Worm (Caenorhabditis elegans) whole organism, L1 larva: Measurements from ENCODE around the gene rpb-4.

Experiments
- C34B4.2 ChIP-seq: sonication (generic microtip); optimal IDR thresholded peaks from 2 replicates; lab custom pipeline; 2017; ENCODE audit warnings: mild to moderate bottlenecking, missing genetic modification characterization, missing compliant biosample characterization
- F16B12.6 ChIP-seq: fragments of 150-350 bp; optimal IDR thresholded peaks from 2 replicates; lab custom pipeline; 2014; ENCODE audit warnings: missing biosample characterization, missing genetic modification characterization
- aha-1 ChIP-seq: fragments of 150-350 bp; optimal IDR thresholded peaks from 2 replicates; lab custom pipeline; 2014; ENCODE audit warnings: missing biosample characterization, missing genetic modification characterization
- ceh-63 ChIP-seq: fragments of 200-800 bp; sonication (Bioruptor generic); optimal IDR thresholded peaks from 2 replicates; lab custom pipeline; 2018; ENCODE audit warnings: mild to moderate bottlenecking, missing genetic modification characterization, missing compliant biosample characterization
- ceh-82 ChIP-seq, 3 experiments: fragments of 150-350 bp in 1 of 3; sonication (generic microtip) in 2 of 3; optimal IDR thresholded peaks; 2 replicates each; lab custom pipeline; 2014 to 2017; ENCODE audit warnings: missing biosample characterization in 3 of 3, missing genetic modification characterization in 3 of 3
- ces-1 ChIP-seq: fragments of 150-350 bp; optimal IDR thresholded peaks from 2 replicates; lab custom pipeline; 2014; ENCODE audit warnings: missing biosample characterization, missing genetic modification reagents, missing genetic modification characterization
- dpl-1 ChIP-seq, 3 experiments: fragments of 150-350 bp in 2 of 3; sonication (generic microtip) in 1 of 3; optimal IDR thresholded peaks; 2 replicates each; lab custom pipeline; 2014 to 2017; ENCODE audit warnings: missing biosample characterization in 3 of 3, missing genetic modification characterization in 3 of 3, missing genetic modification reagents in 3 of 3
- dsc-1 ChIP-seq: sonication (generic microtip); optimal IDR thresholded peaks from 2 replicates; lab custom pipeline; 2016; ENCODE audit warnings: mild to moderate bottlenecking, missing genetic modification characterization, missing compliant biosample characterization
- efl-1 ChIP-seq, 4 experiments: fragments of 150-350 bp; optimal IDR thresholded peaks in 3 of 4; peaks in 1 of 4; 1 replicate in 1 of 4; 2 replicates in 3 of 4; lab custom pipeline; 2014; ENCODE audit warnings: missing biosample characterization in 2 of 4, missing genetic modification characterization in 2 of 4, missing genetic modification reagents in 2 of 4
- egl-13 ChIP-seq: sonication (generic microtip); optimal IDR thresholded peaks from 2 replicates; lab custom pipeline; 2016; ENCODE audit warnings: missing genotype, missing genetic modification reagents, missing genetic modification characterization, missing compliant biosample characterization
- egl-27 ChIP-seq, 2 experiments: fragments of 150-350 bp in 1 of 2; sonication (generic microtip); optimal IDR thresholded peaks; 3 replicates each; lab custom pipeline; 2017 to 2018; ENCODE audit warnings: missing biosample characterization in 2 of 2, missing genetic modification characterization in 2 of 2, missing genetic modification reagents in 2 of 2
- ets-5 ChIP-seq: fragments of 200-800 bp; sonication (Bioruptor generic); IDR thresholded peaks from 2 replicates; pipeline ENCODE4 v1.3.6; 2022; ENCODE audit warnings: missing genetic modification characterization, missing compliant biosample characterization
- fkh-10 ChIP-seq: sonication (generic microtip); optimal IDR thresholded peaks from 2 replicates; lab custom pipeline; 2017; ENCODE audit warnings: missing biosample characterization, missing genetic modification reagents, missing genetic modification characterization
- fkh-8 ChIP-seq: sonication (generic microtip); optimal IDR thresholded peaks from 2 replicates; lab custom pipeline; 2016; ENCODE audit warnings: mild to moderate bottlenecking, missing genetic modification characterization, missing compliant biosample characterization
- hpl-2 ChIP-seq: fragments of 150-350 bp; optimal IDR thresholded peaks from 2 replicates; lab custom pipeline; 2014; ENCODE audit warnings: missing biosample characterization, missing genetic modification reagents, missing genetic modification characterization
- irx-1 ChIP-seq: sonication (generic microtip); optimal IDR thresholded peaks from 2 replicates; lab custom pipeline; 2016; ENCODE audit warnings: missing genetic modification characterization, missing compliant biosample characterization
- isw-1 ChIP-seq: fragments of 200-800 bp; sonication (Bioruptor generic); IDR thresholded peaks from 2 replicates; pipeline ENCODE4 v1.3.6; 2022; ENCODE audit warnings: missing genetic modification characterization, missing compliant biosample characterization
- jun-1 ChIP-seq: fragments of 150-350 bp; optimal IDR thresholded peaks from 2 replicates; lab custom pipeline; 2014; ENCODE audit warnings: missing biosample characterization, missing genetic modification reagents, missing genetic modification characterization
- lin-14 ChIP-seq: fragments of 200-800 bp; sonication (Bioruptor generic); optimal IDR thresholded peaks from 2 replicates; lab custom pipeline; 2018; ENCODE audit warnings: mild to moderate bottlenecking, missing genetic modification characterization, moderate library complexity, missing compliant biosample characterization
- lin-35 ChIP-seq, 2 experiments: fragments of 150-350 bp; optimal IDR thresholded peaks; 2 replicates each; lab custom pipeline; 2014; ENCODE audit warnings: missing biosample characterization in 2 of 2, missing genetic modification characterization in 2 of 2, missing genetic modification reagents in 2 of 2
- lin-39 ChIP-seq: fragments of 150-350 bp; optimal IDR thresholded peaks from 2 replicates; lab custom pipeline; 2014; ENCODE audit warnings: missing biosample characterization, missing genetic modification reagents, missing genetic modification characterization
- lsy-2 ChIP-seq, 2 experiments: fragments of 150-350 bp; optimal IDR thresholded peaks; 2 replicates each; lab custom pipeline; 2014; ENCODE audit warnings: missing biosample characterization in 2 of 2, missing genetic modification characterization in 2 of 2
- mdl-1 ChIP-seq, 2 experiments: fragments of 150-350 bp; optimal IDR thresholded peaks; 2 replicates each; lab custom pipeline; 2014 to 2017; ENCODE audit warnings: missing biosample characterization in 2 of 2, missing genetic modification characterization in 2 of 2, inconsistent platforms in 1 of 2
- mef-2 ChIP-seq: fragments of 150-350 bp; optimal IDR thresholded peaks from 2 replicates; lab custom pipeline; 2014; ENCODE audit warnings: missing biosample characterization, missing genetic modification characterization
- mep-1 ChIP-seq: fragments of 150-350 bp; optimal IDR thresholded peaks from 2 replicates; lab custom pipeline; 2014; ENCODE audit warnings: missing biosample characterization, missing genetic modification characterization
- nhr-11 ChIP-seq: fragments of 150-350 bp; optimal IDR thresholded peaks from 2 replicates; lab custom pipeline; 2014; ENCODE audit warnings: missing biosample characterization, missing genetic modification characterization
- nhr-20 ChIP-seq: sonication (generic microtip); optimal IDR thresholded peaks from 2 replicates; lab custom pipeline; 2016; ENCODE audit warnings: mild to moderate bottlenecking, missing genetic modification characterization, missing compliant biosample characterization
- nhr-237 ChIP-seq: fragments of 150-350 bp; optimal IDR thresholded peaks from 2 replicates; lab custom pipeline; 2014; ENCODE audit warnings: missing biosample characterization, missing genetic modification characterization
- nhr-28 ChIP-seq: fragments of 150-350 bp; optimal IDR thresholded peaks from 2 replicates; lab custom pipeline; 2014; ENCODE audit warnings: missing biosample characterization, missing genetic modification characterization
- nhr-47 ChIP-seq: sonication (generic microtip); optimal IDR thresholded peaks from 2 replicates; lab custom pipeline; 2016; ENCODE audit warnings: mild to moderate bottlenecking, missing genetic modification characterization, moderate library complexity, missing compliant biosample characterization
- nhr-71 ChIP-seq: sonication (generic microtip); optimal IDR thresholded peaks from 2 replicates; lab custom pipeline; 2016; ENCODE audit warnings: mild to moderate bottlenecking, missing genetic modification characterization, moderate library complexity, missing compliant biosample characterization
- pag-3 ChIP-seq: sonication (generic microtip); optimal IDR thresholded peaks from 2 replicates; lab custom pipeline; 2017; ENCODE audit warnings: missing genetic modification characterization, mild to moderate bottlenecking, missing compliant biosample characterization, antibody characterized with exemption, borderline replicate concordance; ENCODE audit not compliant: insufficient read depth
- rnt-1 ChIP-seq: sonication (generic microtip); optimal IDR thresholded peaks from 2 replicates; lab custom pipeline; 2016; ENCODE audit warnings: mild to moderate bottlenecking, missing genetic modification characterization, moderate library complexity, missing compliant biosample characterization
- snu-23 ChIP-seq: sonication (generic microtip); optimal IDR thresholded peaks from 2 replicates; lab custom pipeline; 2016; ENCODE audit warnings: missing genetic modification characterization, missing compliant biosample characterization
- swsn-7 ChIP-seq: sonication (generic microtip); optimal IDR thresholded peaks from 2 replicates; lab custom pipeline; 2016; ENCODE audit warnings: missing genetic modification characterization, missing compliant biosample characterization
- tbx-2 ChIP-seq: sonication (generic microtip); optimal IDR thresholded peaks from 2 replicates; lab custom pipeline; 2016; ENCODE audit warnings: missing genetic modification characterization, missing compliant biosample characterization
- unc-86 ChIP-seq: sonication (generic microtip); optimal IDR thresholded peaks from 2 replicates; lab custom pipeline; 2016; ENCODE audit warnings: missing genetic modification characterization, missing compliant biosample characterization
- xbp-1 ChIP-seq: sonication (generic microtip); optimal IDR thresholded peaks from 2 replicates; lab custom pipeline; 2016; ENCODE audit warnings: missing genetic modification characterization, missing compliant biosample characterization
- zag-1 ChIP-seq: fragments of 150-350 bp; optimal IDR thresholded peaks from 2 replicates; lab custom pipeline; 2014; ENCODE audit warnings: missing biosample characterization, missing genetic modification characterization
- ztf-11 ChIP-seq, 2 experiments: sonication (generic microtip); optimal IDR thresholded peaks; 2 replicates each; lab custom pipeline; 2016 to 2017; ENCODE audit warnings: missing genetic modification characterization in 2 of 2, missing biosample characterization in 1 of 2, missing compliant biosample characterization in 1 of 2
- ztf-4 ChIP-seq: fragments of 150-350 bp; optimal IDR thresholded peaks from 2 replicates; lab custom pipeline; 2014; ENCODE audit warnings: missing biosample characterization, missing genetic modification characterization

The rpb-4 gene

ce11 chrII:7326199-7326598, 48.1 kb upstream of the rpb-4 start:
- TF ChIP-seq rnt-1 (tag; lab: Kevin White, UChicago) (peak; percentile 2), C34B4.2 (tag; lab: Kevin White, UChicago) (no peak), ceh-82 (tag; optimal IDR thresholded peaks at IDR 0.05; lab: Kevin White, UChicago) (no peak), fkh-10 (peak; percentile 28), pag-3 (no peak), lin-14 (GFP tag; lab: Kevin White, UChicago) (peak; percentile 30), lin-39 (tag; lab: Kevin White, UChicago) (no peak), ceh-63 (GFP tag; lab: Kevin White, UChicago) (no peak), lin-35 (GFP tag; optimal IDR thresholded peaks at IDR 0.05; lab: Kevin White, UChicago) (no peak), nhr-71 (tag; lab: Kevin White, UChicago) (peak; percentile 4), fkh-8 (tag; lab: Kevin White, UChicago) (peak; percentile 19)

- peak; percentile 50 to 68 (median 57) for TF ChIP-seq ceh-82 (tag; optimal IDR thresholded peaks at IDR 0.05; lab: Kevin White, UChicago)
- TF ChIP-seq lin-14 (GFP tag; lab: Kevin White, UChicago) = peak; percentile 89
- TF ChIP-seq mep-1 (tag; lab: Kevin White, UChicago) = peak; percentile 25
- peak; percentile 63 for TF ChIP-seq unc-86 (tag; lab: Kevin White, UChicago)
- TF ChIP-seq F16B12.6 (tag; lab: Kevin White, UChicago) = no peak
- peak; percentile 17 for TF ChIP-seq egl-13 (tag; lab: Kevin White, UChicago)
- peak in 1 of 2 experiments; percentile 3 for TF ChIP-seq egl-27 (tag; optimal IDR thresholded peaks at IDR 0.05; lab: Kevin White, UChicago)
- no peak for TF ChIP-seq ces-1
- TF ChIP-seq nhr-11 (tag; lab: Kevin White, UChicago) = no peak
- peak; percentile 50 for TF ChIP-seq isw-1
- TF ChIP-seq ets-5 = no peak
- TF ChIP-seq xbp-1 = peak; percentile 43
- peak; percentile 27 to 30 for TF ChIP-seq efl-1 (optimal IDR thresholded peaks at IDR 0.05; lab: Kevin White, UChicago)
- no peak for TF ChIP-seq efl-1 (GFP tag; optimal IDR thresholded peaks at IDR 0.05 in 1 of 2; lab: Kevin White, UChicago)
- TF ChIP-seq ztf-4 (tag; lab: Kevin White, UChicago) = peak; percentile 50
- no peak for TF ChIP-seq mef-2 (tag; lab: Kevin White, UChicago)
- TF ChIP-seq pag-3 = no peak
- peak in 1 of 3 experiments; percentile 22 for TF ChIP-seq dpl-1 (GFP tag; optimal IDR thresholded peaks at IDR 0.05; lab: Kevin White, UChicago)
- no peak for TF ChIP-seq mdl-1 (tag; optimal IDR thresholded peaks at IDR 0.05; lab: Kevin White, UChicago)
- TF ChIP-seq nhr-47 (tag; lab: Kevin White, UChicago) = peak; percentile 64
- TF ChIP-seq ztf-11 (tag; optimal IDR thresholded peaks at IDR 0.05; lab: Kevin White, UChicago) = peak in 1 of 2 experiments; percentile 4
- TF ChIP-seq fkh-8 (tag; lab: Kevin White, UChicago) = peak; percentile 74
- TF ChIP-seq swsn-7 = peak; percentile 68
- TF ChIP-seq rnt-1 (tag; lab: Kevin White, UChicago) = peak; percentile 46
- TF ChIP-seq lsy-2 (tag; optimal IDR thresholded peaks at IDR 0.05; lab: Kevin White, UChicago) = peak in 1 of 2 experiments; percentile 62
- TF ChIP-seq nhr-20 (tag; lab: Kevin White, UChicago) = peak; percentile 35
- TF ChIP-seq ceh-63 (GFP tag; lab: Kevin White, UChicago) = no peak
- peak; percentile 16 for TF ChIP-seq jun-1 (tag; lab: Kevin White, UChicago)
- no peak for TF ChIP-seq aha-1 (tag; lab: Kevin White, UChicago)
- peak; percentile 59 for TF ChIP-seq fkh-10
- peak; percentile 74 for TF ChIP-seq tbx-2
- peak in 1 of 2 experiments; percentile 10 for TF ChIP-seq lin-35 (GFP tag; optimal IDR thresholded peaks at IDR 0.05; lab: Kevin White, UChicago)
- peak; percentile 83 for TF ChIP-seq nhr-71 (tag; lab: Kevin White, UChicago)
- TF ChIP-seq irx-1 (tag; lab: Kevin White, UChicago) = peak; percentile 67
- peak; percentile 47 for TF ChIP-seq snu-23 (GFP tag; lab: Kevin White, UChicago)
- TF ChIP-seq dsc-1 (tag; lab: Kevin White, UChicago) = peak; percentile 38
- TF ChIP-seq, all 84 proteins: peak for 26
Measured at ce11 chrII:7326997-7327396, 47.3 kb upstream of the rpb-4 start.

- TF ChIP-seq zag-1 (tag; lab: Kevin White, UChicago) (no peak), nhr-28 (tag; lab: Kevin White, UChicago) (no peak), F16B12.6 (tag; lab: Kevin White, UChicago) (no peak), hpl-2 (GFP tag; lab: Kevin White, UChicago) (no peak), nhr-237 (tag; lab: Kevin White, UChicago) (no peak)
- TF ChIP-seq, all 84 proteins: peak for 0
Measured at ce11 chrII:7331224-7331623, 43.1 kb upstream of the rpb-4 start, which contains the start of gene npax-1. npax-1 (minus strand) TSS chrII:7331324.
